Worm (Caenorhabditis elegans): ENCODE results near the gene F39E9.6.

DNA sequence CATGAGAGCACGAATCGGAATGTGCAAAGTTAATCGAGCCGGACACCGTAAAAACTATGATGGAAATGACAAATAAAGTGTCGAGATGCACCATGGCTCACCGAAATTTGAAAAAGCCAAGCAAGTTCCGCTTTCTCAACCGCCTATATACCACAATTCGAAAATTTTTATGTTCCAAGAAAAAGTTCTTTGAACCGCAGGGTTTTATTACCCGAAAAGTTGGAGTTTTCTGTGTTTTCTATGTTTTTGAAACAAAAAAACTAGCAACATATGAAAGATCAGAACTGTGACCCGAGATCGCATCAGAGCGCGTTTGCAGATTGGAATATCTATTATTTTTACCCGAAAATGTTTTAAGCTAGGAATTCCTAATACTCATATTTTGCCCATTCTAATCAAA, 13.8 kb upstream of the F39E9.6 start, which contains the start of gene Y46D2A.3:
- TF ChIP-seq unc-62 (GFP tag; optimal IDR thresholded peaks at IDR 0.05) (no peak), athp-1 (tag; optimal IDR thresholded peaks at IDR 0.05) (no peak), nhr-90 (tag; optimal IDR thresholded peaks at IDR 0.05) (no peak), pbrm-1 (GFP tag; IDR thresholded peaks at IDR 0.05) (no peak), lin-35 (GFP tag; optimal IDR thresholded peaks at IDR 0.05) (no peak), dpl-1 (GFP tag; optimal IDR thresholded peaks at IDR 0.05) (no peak), nfya-1 (tag; optimal IDR thresholded peaks at IDR 0.05; ENCODE audit: borderline replicate concordance, insufficient read depth) (no peak), madf-10 (tag; optimal IDR thresholded peaks at IDR 0.05) (no peak), C06A6.2 (GFP tag; conservative IDR thresholded peaks at IDR 0.05) (no peak)

All from whole organism, young adult.